Worm (Caenorhabditis elegans) whole organism, late embryonic: Measurements from ENCODE around the gene wdr-31.

Source experiments
- K02D7.2 ChIP-seq: sonication (generic microtip); optimal IDR thresholded peaks from 2 replicates; lab custom pipeline; 2017; ENCODE audit warnings: mild to moderate bottlenecking, missing genetic modification characterization, missing compliant biosample characterization
- Y22D7AL.16 ChIP-seq: sonication (generic microtip); optimal IDR thresholded peaks from 2 replicates; lab custom pipeline; 2016; ENCODE audit warnings: missing genetic modification characterization, missing compliant biosample characterization
- ceh-18 ChIP-seq: sonication (generic microtip); optimal IDR thresholded peaks from 2 replicates; lab custom pipeline; 2016; ENCODE audit warnings: missing genetic modification characterization, missing compliant biosample characterization
- ceh-19 ChIP-seq: fragments of 200-800 bp; sonication (Bioruptor generic); optimal IDR thresholded peaks from 2 replicates; lab custom pipeline; 2018; ENCODE audit warnings: mild to moderate bottlenecking, missing genetic modification characterization, missing compliant biosample characterization
- ceh-24 ChIP-seq: sonication (generic microtip); optimal IDR thresholded peaks from 2 replicates; lab custom pipeline; 2016; ENCODE audit warnings: mild to moderate bottlenecking, missing genetic modification characterization, missing compliant biosample characterization
- ceh-30 ChIP-seq: fragments of 150-350 bp; optimal IDR thresholded peaks from 2 replicates; lab custom pipeline; 2014; ENCODE audit warnings: missing biosample characterization, missing genetic modification characterization
- ceh-34 ChIP-seq: sonication (generic microtip); optimal IDR thresholded peaks from 2 replicates; lab custom pipeline; 2016; ENCODE audit warnings: mild to moderate bottlenecking, missing genetic modification characterization, missing compliant biosample characterization
- ceh-48 ChIP-seq: sonication (generic microtip); optimal IDR thresholded peaks from 2 replicates; lab custom pipeline; 2016; ENCODE audit warnings: missing genetic modification characterization, inconsistent platforms, missing compliant biosample characterization
- ceh-6 ChIP-seq: fragments of 200-800 bp; sonication (Bioruptor generic); optimal IDR thresholded peaks from 2 replicates; lab custom pipeline; 2018; ENCODE audit warnings: mild to moderate bottlenecking, missing genetic modification characterization, missing compliant biosample characterization
- che-1 ChIP-seq: sonication (generic microtip); optimal IDR thresholded peaks from 2 replicates; lab custom pipeline; 2016; ENCODE audit warnings: mild to moderate bottlenecking, missing genetic modification characterization, missing compliant biosample characterization
- dve-1 ChIP-seq: sonication (generic microtip); optimal IDR thresholded peaks from 2 replicates; lab custom pipeline; 2017; ENCODE audit warnings: antibody characterized with exemption, mild to moderate bottlenecking, missing genetic modification characterization, missing compliant biosample characterization
- elt-2 ChIP-seq: sonication (generic microtip); optimal IDR thresholded peaks from 2 replicates; lab custom pipeline; 2016; ENCODE audit warnings: missing genetic modification reagents, missing genetic modification characterization, missing compliant biosample characterization
- elt-4 ChIP-seq: sonication (generic microtip); optimal IDR thresholded peaks from 2 replicates; lab custom pipeline; 2016; ENCODE audit warnings: missing genetic modification characterization, missing compliant biosample characterization
- ets-4 ChIP-seq: sonication (generic microtip); optimal IDR thresholded peaks from 2 replicates; lab custom pipeline; 2016; ENCODE audit warnings: missing genetic modification characterization, missing compliant biosample characterization
- eyg-1 ChIP-seq: sonication (generic microtip); optimal IDR thresholded peaks from 2 replicates; lab custom pipeline; 2016; ENCODE audit warnings: missing genotype, missing genetic modification characterization, missing compliant biosample characterization
- fkh-10 ChIP-seq: fragments of 150-350 bp; optimal IDR thresholded peaks from 2 replicates; lab custom pipeline; 2014; ENCODE audit warnings: missing biosample characterization, missing genetic modification reagents, missing genetic modification characterization
- hlh-13 ChIP-seq: fragments of 200-800 bp; sonication (Bioruptor generic); optimal IDR thresholded peaks from 2 replicates; lab custom pipeline; 2018; ENCODE audit warnings: mild to moderate bottlenecking, missing genetic modification characterization, missing compliant biosample characterization
- hlh-6 ChIP-seq: sonication (generic microtip); optimal IDR thresholded peaks from 2 replicates; lab custom pipeline; 2016; ENCODE audit warnings: missing genotype, missing genetic modification characterization, missing compliant biosample characterization
- hlh-8 ChIP-seq: sonication (generic microtip); optimal IDR thresholded peaks from 2 replicates; lab custom pipeline; 2016; ENCODE audit warnings: missing genotype, missing genetic modification characterization, missing compliant biosample characterization
- madf-2 ChIP-seq: sonication (generic microtip); optimal IDR thresholded peaks from 2 replicates; lab custom pipeline; 2017; ENCODE audit warnings: missing genetic modification characterization, missing compliant biosample characterization
- nhr-11 ChIP-seq: fragments of 150-350 bp; optimal IDR thresholded peaks from 2 replicates; lab custom pipeline; 2014; ENCODE audit warnings: missing biosample characterization, missing genetic modification characterization
- npax-4 ChIP-seq: sonication (generic microtip); optimal IDR thresholded peaks from 2 replicates; lab custom pipeline; 2016; ENCODE audit warnings: missing genetic modification characterization, missing compliant biosample characterization
- odd-2 ChIP-seq: sonication (generic microtip); optimal IDR thresholded peaks from 2 replicates; lab custom pipeline; 2017; ENCODE audit warnings: antibody characterized with exemption, mild to moderate bottlenecking, missing genetic modification characterization, missing compliant biosample characterization
- pax-1 ChIP-seq: fragments of 150-350 bp; optimal IDR thresholded peaks from 2 replicates; lab custom pipeline; 2014; ENCODE audit warnings: missing biosample characterization, missing genetic modification characterization
- pha-2 ChIP-seq: sonication (generic microtip); optimal IDR thresholded peaks from 2 replicates; lab custom pipeline; 2017; ENCODE audit warnings: mild to moderate bottlenecking, missing genetic modification characterization, missing compliant biosample characterization
- pha-4 ChIP-seq: fragments of 150-350 bp; optimal IDR thresholded peaks from 2 replicates; lab custom pipeline; 2018; ENCODE audit warnings: missing biosample characterization, missing genetic modification reagents, missing genetic modification characterization
- sox-2 ChIP-seq: fragments of 200-800 bp; sonication (Bioruptor generic); IDR thresholded peaks from 2 replicates; pipeline ENCODE4 v1.3.6; 2022; ENCODE audit warnings: missing genetic modification reagents, missing genetic modification characterization, missing compliant biosample characterization
- sox-4 ChIP-seq: sonication (generic microtip); optimal IDR thresholded peaks from 2 replicates; lab custom pipeline; 2017; ENCODE audit warnings: mild to moderate bottlenecking, missing genetic modification characterization, inconsistent platforms, missing compliant biosample characterization
- syd-9 ChIP-seq: sonication (generic microtip); optimal IDR thresholded peaks from 2 replicates; lab custom pipeline; 2016; ENCODE audit warnings: mild to moderate bottlenecking, missing genetic modification characterization, moderate library complexity, missing compliant biosample characterization
- tbx-2 ChIP-seq: sonication (generic microtip); optimal IDR thresholded peaks from 2 replicates; lab custom pipeline; 2016; ENCODE audit warnings: missing genetic modification characterization, missing compliant biosample characterization
- tbx-7 ChIP-seq: sonication (generic microtip); optimal IDR thresholded peaks from 2 replicates; lab custom pipeline; 2016; ENCODE audit warnings: missing genotype, missing genetic modification characterization, missing compliant biosample characterization
- ttx-3 ChIP-seq: sonication (generic microtip); optimal IDR thresholded peaks from 2 replicates; lab custom pipeline; 2016; ENCODE audit warnings: missing genetic modification reagents, missing genetic modification characterization, missing compliant biosample characterization
- unc-42 ChIP-seq: sonication (generic microtip); optimal IDR thresholded peaks from 2 replicates; lab custom pipeline; 2016; ENCODE audit warnings: missing genotype, missing genetic modification characterization, missing compliant biosample characterization
- unc-55 ChIP-seq: sonication (generic microtip); optimal IDR thresholded peaks from 2 replicates; lab custom pipeline; 2017; ENCODE audit warnings: missing biosample characterization, missing genetic modification reagents, missing genetic modification characterization
- zip-5 ChIP-seq: sonication (generic microtip); optimal IDR thresholded peaks from 2 replicates; lab custom pipeline; 2016; ENCODE audit warnings: missing genetic modification characterization, missing compliant biosample characterization

wdr-31 gene

DNA sequence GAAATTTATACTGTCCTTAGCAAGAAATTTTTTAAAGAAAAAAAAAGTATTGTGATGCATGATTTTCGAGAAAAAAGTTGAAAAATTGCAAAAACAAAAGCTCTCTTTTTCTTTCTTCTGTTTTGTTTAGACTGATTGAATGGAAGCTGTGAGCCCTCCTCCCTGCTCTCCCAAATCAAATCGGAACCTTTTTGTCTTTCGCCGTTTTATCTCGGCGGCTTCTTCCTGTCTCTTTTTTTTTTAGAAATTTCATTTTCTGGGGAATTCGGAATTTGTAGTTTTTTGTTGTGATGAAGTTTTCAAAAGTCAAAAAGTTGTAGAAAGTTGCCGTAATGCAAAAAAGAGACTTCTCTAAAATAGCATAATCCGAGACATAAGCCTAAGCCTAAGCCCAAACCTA lies 4.4 kb downstream of the wdr-31 start:
- TF ChIP-seq unc-42 (peak; percentile 34), ceh-19 (GFP tag; lab: Kevin White, UChicago) (no peak)

DNA sequence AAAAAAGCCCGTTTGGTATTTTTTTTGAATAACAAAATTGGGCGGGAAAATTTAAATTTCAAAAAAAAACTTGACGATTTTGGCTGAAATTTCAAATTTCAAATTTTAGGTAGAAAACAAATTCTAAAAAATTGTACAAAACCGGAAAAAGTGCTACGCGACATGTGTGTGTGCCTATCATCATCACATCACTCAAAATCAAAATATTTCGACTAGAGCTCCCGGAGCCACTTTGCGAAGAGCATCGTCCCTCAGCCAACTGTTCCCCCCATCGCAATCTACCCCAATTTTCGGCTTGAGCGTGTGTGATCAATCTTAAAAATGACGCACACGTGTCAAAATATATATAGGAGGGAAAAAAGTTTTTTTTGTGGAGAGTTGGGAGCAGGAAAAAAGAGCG lies 8.3 kb downstream of the wdr-31 start:
- TF ChIP-seq ceh-6 (no peak), unc-55 (GFP tag; lab: Kevin White, UChicago) (peak; percentile 52)

DNA sequence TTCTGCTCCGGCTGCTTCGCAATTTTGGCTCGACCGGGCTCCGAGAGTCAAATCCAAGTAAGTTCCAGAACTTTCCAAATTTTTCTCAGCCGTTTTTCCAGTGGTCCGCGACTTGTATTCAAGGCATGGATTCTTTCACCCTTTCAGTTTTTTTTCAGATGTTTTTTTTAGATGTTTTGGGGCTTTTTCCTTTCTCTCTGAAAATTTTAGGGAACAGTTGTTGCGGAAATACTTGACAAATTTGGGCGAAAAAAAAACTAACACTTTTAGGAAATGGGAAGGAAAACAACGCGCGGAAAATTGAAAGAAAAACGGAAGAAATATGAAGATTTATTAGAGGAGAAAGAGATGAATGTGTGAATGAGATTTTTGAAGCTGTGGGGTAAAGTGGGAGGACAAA lies 9.5 kb downstream of the wdr-31 start, which contains the start of the genes T05A8.11 and nep-2:
T05A8.11 (minus strand) TSS at position 101 of the 400 bp plus-strand sequence.
nep-2 (minus strand) TSS at position 192 of the 400 bp plus-strand sequence.
- TF ChIP-seq tbx-7 (tag; lab: Kevin White, UChicago): no peak
- no peak for TF ChIP-seq odd-2 (tag; lab: Kevin White, UChicago)

DNA sequence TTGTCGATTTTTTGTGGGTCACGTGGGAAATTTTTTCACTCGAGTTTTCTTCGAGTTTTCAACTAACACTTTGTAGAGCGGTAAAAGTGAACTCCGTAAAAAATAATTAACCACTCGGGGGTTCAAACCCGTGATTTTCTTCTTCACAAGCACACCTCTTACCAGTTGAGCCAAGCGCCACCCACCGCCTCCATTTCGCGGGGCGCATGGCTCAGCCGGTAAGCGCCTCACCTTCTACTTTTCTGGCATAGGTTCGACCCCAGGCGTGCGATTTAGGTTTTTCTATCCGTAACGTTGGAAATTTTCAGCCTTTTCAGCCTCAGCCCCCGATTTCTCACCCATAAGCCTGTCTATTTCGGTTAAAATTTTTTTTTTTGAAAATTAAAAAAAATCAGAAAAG lies 13.1 kb downstream of the wdr-31 start:
- TF ChIP-seq pax-1 (tag; lab: Kevin White, UChicago) (no peak), tbx-2 (tag; lab: Kevin White, UChicago) (no peak), che-1 (tag; lab: Kevin White, UChicago) (no peak), hlh-8 (tag; lab: Kevin White, UChicago) (no peak), ceh-24 (no peak), eyg-1 (no peak), ceh-30 (tag; lab: Kevin White, UChicago) (no peak), ceh-18 (tag; lab: Kevin White, UChicago) (no peak), syd-9 (tag; lab: Kevin White, UChicago) (no peak)

DNA sequence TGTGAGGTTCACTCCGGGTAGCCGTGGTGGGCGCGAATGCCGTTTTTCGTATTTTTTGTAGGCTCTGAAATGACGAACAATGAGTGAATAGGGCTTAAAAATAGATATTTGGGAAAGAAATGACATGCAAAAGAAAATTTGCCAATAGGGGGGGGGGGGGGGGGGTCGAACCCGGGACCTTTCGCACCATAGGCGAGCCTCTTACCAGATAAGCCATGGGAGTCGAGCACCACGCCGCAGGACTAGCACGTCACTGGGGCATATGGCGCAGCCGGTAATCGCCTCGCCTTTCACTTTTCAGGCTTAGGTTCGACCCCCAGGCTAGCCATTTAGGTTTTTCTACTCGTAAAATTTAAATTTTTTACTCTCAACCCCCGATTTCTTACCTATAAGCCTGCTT lies 15.9 kb downstream of the wdr-31 start:
- no peak for TF ChIP-seq zip-5 (tag; lab: Kevin White, UChicago)

DNA sequence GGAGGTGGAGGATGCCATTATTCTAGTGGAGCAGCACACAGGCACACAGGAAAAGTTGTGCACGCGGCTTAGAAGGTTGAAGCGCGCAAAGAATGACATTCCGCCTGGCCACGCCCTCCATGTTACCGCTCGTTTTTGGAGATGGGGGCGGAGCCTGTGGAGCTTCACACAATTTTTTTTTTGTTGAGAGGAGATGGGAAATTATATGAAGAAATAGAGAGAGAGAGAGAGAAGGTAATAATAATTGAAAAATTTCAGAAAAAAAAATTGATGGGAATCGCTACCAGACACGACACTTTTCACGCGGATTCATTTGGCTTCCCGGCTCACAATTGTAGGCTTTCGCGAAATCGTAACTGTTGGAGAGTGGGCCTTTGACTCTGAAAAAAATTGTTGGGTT lies 17.8 kb downstream of the wdr-31 start, which contains the start of gene T05A8.3:
T05A8.3 (minus strand) TSS at position 101 of the 400 bp plus-strand sequence.
- TF ChIP-seq ceh-48 (no peak), fkh-10 (GFP tag; lab: Kevin White, UChicago) (no peak), Y22D7AL.16 (tag; lab: Kevin White, UChicago) (no peak), sox-2 (GFP tag; lab: Robert Waterston, UW) (no peak), pha-4 (no peak), elt-2 (no peak), elt-4 (tag; lab: Kevin White, UChicago) (no peak), pax-1 (tag; lab: Kevin White, UChicago) (no peak), ceh-30 (tag; lab: Kevin White, UChicago) (no peak), ceh-6 (no peak), dve-1 (tag; lab: Kevin White, UChicago) (no peak), hlh-6 (tag; lab: Kevin White, UChicago) (no peak), ceh-24 (no peak), sox-4 (tag; lab: Kevin White, UChicago) (no peak)

DNA sequence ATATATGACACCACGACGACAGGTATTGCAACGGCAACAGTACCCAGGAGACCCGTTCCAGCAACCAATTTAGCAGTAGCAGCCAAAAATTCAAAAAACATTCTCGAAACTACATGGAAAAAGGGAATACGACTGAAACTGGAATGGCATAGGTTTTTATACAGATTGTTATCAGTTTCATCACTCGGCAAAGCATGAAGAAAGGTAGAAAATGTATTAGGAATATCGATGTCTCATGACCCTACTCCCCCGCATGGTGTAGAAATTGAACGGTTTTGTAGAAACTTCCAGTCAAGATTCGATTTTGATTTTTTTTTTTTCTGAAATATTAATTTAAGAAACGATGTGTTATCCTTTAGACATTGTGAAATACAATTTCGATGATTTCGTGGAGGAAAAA lies 24.2 kb downstream of the wdr-31 start, which contains the start of gene T05A8.2:
T05A8.2 (minus strand) TSS at position 101 of the 400 bp plus-strand sequence.
- TF ChIP-seq npax-4 (tag; lab: Kevin White, UChicago): no peak
- no peak for TF ChIP-seq madf-2
- TF ChIP-seq che-1 (tag; lab: Kevin White, UChicago): no peak
- TF ChIP-seq hlh-13 (GFP tag; lab: Kevin White, UChicago): no peak
- no peak for TF ChIP-seq ttx-3 (tag; lab: Kevin White, UChicago)
- no peak for TF ChIP-seq hlh-8 (tag; lab: Kevin White, UChicago)
- no peak for TF ChIP-seq pha-2 (tag; lab: Kevin White, UChicago)
- no peak for TF ChIP-seq K02D7.2 (tag; lab: Kevin White, UChicago)
- no peak for TF ChIP-seq ets-4
- TF ChIP-seq ceh-34 (tag; lab: Kevin White, UChicago): no peak
- no peak for TF ChIP-seq odd-2 (tag; lab: Kevin White, UChicago)
- no peak for TF ChIP-seq pax-1 (tag; lab: Kevin White, UChicago)
- TF ChIP-seq elt-2: no peak
- no peak for TF ChIP-seq nhr-11
- TF ChIP-seq, all 69 proteins: peak for 0
